Worm (Caenorhabditis elegans) whole organism, L3 larva: ENCODE data around the gene pals-24.

ENCODE experiments used
- R02D3.7 ChIP-seq: fragments of 150-350 bp; optimal IDR thresholded peaks from 2 replicates; lab custom pipeline; 2014; ENCODE audit warnings: missing biosample characterization, missing genetic modification characterization
- ZK546.5 ChIP-seq: sonication (generic microtip); optimal IDR thresholded peaks from 2 replicates; lab custom pipeline; 2017; ENCODE audit warnings: missing biosample characterization, missing genetic modification characterization
- aly-2 ChIP-seq: fragments of 150-350 bp; optimal IDR thresholded peaks from 2 replicates; lab custom pipeline; 2014; ENCODE audit warnings: missing biosample characterization, missing genetic modification characterization
- ama-1 ChIP-seq: fragments of 150-350 bp; optimal IDR thresholded peaks from 2 replicates; lab custom pipeline; 2018
- ceh-28 ChIP-seq: fragments of 150-350 bp; optimal IDR thresholded peaks from 2 replicates; lab custom pipeline; 2014; ENCODE audit warnings: missing biosample characterization, missing genetic modification reagents, missing genetic modification characterization
- ceh-82 ChIP-seq: fragments of 150-350 bp; optimal IDR thresholded peaks from 2 replicates; lab custom pipeline; 2014; ENCODE audit warnings: missing biosample characterization, missing genetic modification characterization
- ceh-9 ChIP-seq: sonication (generic microtip); optimal IDR thresholded peaks from 2 replicates; lab custom pipeline; 2018; ENCODE audit warnings: missing biosample characterization, missing genetic modification characterization
- egl-27 ChIP-seq: sonication (generic microtip); optimal IDR thresholded peaks from 4 replicates; lab custom pipeline; 2017; ENCODE audit warnings: missing biosample characterization, missing genetic modification reagents, missing genetic modification characterization
- egl-5 ChIP-seq: fragments of 150-350 bp; optimal IDR thresholded peaks from 2 replicates; lab custom pipeline; 2017; ENCODE audit warnings: missing biosample characterization, missing genetic modification reagents, missing genetic modification characterization, inconsistent platforms
- elt-1 ChIP-seq: fragments of 150-350 bp; optimal IDR thresholded peaks from 2 replicates; lab custom pipeline; 2014; ENCODE audit warnings: missing biosample characterization, missing genetic modification characterization
- elt-2 ChIP-seq: sonication (generic microtip); optimal IDR thresholded peaks from 2 replicates; lab custom pipeline; 2016; ENCODE audit warnings: missing genetic modification reagents, mild to moderate bottlenecking, missing genetic modification characterization, missing compliant biosample characterization
- elt-3 ChIP-seq, 3 experiments: fragments of 150-350 bp in 1 of 3; sonication (generic microtip) in 2 of 3; optimal IDR thresholded peaks; 2 replicates in 2 of 3; 4 replicates in 1 of 3; lab custom pipeline; 2014 to 2017; ENCODE audit warnings: missing biosample characterization in 3 of 3, missing genetic modification characterization in 3 of 3
- eor-1 ChIP-seq, 2 experiments: fragments of 150-350 bp; optimal IDR thresholded peaks; 2 replicates each; lab custom pipeline; 2014 to 2018; ENCODE audit warnings: missing biosample characterization in 2 of 2, missing genetic modification characterization in 2 of 2
- fkh-10 ChIP-seq: sonication (generic microtip); optimal IDR thresholded peaks from 2 replicates; lab custom pipeline; 2017; ENCODE audit warnings: missing biosample characterization, missing genetic modification reagents, missing genetic modification characterization
- fkh-2 ChIP-seq: fragments of 150-350 bp; optimal IDR thresholded peaks from 2 replicates; lab custom pipeline; 2014; ENCODE audit warnings: missing biosample characterization, missing genetic modification reagents, missing genetic modification characterization
- fos-1 ChIP-seq: fragments of 150-350 bp; optimal IDR thresholded peaks from 2 replicates; lab custom pipeline; 2014; ENCODE audit warnings: missing biosample characterization, missing genetic modification characterization
- hmg-11 ChIP-seq: sonication (generic microtip); optimal IDR thresholded peaks from 2 replicates; lab custom pipeline; 2016; ENCODE audit warnings: missing genetic modification characterization, missing compliant biosample characterization
- jun-1 ChIP-seq: fragments of 150-350 bp; optimal IDR thresholded peaks from 2 replicates; lab custom pipeline; 2014; ENCODE audit warnings: missing biosample characterization, missing genetic modification reagents, missing genetic modification characterization
- lin-15B ChIP-seq: fragments of 150-350 bp; optimal IDR thresholded peaks from 2 replicates; lab custom pipeline; 2014; ENCODE audit warnings: missing biosample characterization, missing genetic modification characterization
- lsy-12 ChIP-seq: sonication (generic microtip); optimal IDR thresholded peaks from 2 replicates; lab custom pipeline; 2016; ENCODE audit warnings: mild to moderate bottlenecking, missing genetic modification characterization, missing compliant biosample characterization
- mml-1 ChIP-seq: fragments of 150-350 bp; sonication (generic microtip); optimal IDR thresholded peaks from 3 replicates; lab custom pipeline; 2014; ENCODE audit warnings: missing biosample characterization, missing genetic modification characterization
- nfya-1 ChIP-seq: sonication (generic microtip); optimal IDR thresholded peaks from 2 replicates; lab custom pipeline; 2017; ENCODE audit warnings: missing genetic modification characterization, mild to moderate bottlenecking, missing compliant biosample characterization, antibody characterized with exemption, moderate library complexity; ENCODE audit not compliant: insufficient read depth
- nhr-11 ChIP-seq: fragments of 150-350 bp; optimal IDR thresholded peaks from 2 replicates; lab custom pipeline; 2014; ENCODE audit warnings: missing biosample characterization, missing genetic modification characterization
- nhr-12 ChIP-seq: fragments of 150-350 bp; optimal IDR thresholded peaks from 2 replicates; lab custom pipeline; 2014; ENCODE audit warnings: missing biosample characterization, missing genetic modification characterization
- nhr-23 ChIP-seq: fragments of 150-350 bp; optimal IDR thresholded peaks from 2 replicates; lab custom pipeline; 2014; ENCODE audit warnings: missing biosample characterization, missing genetic modification reagents, missing genetic modification characterization
- nhr-237 ChIP-seq: fragments of 150-350 bp; optimal IDR thresholded peaks from 2 replicates; lab custom pipeline; 2014; ENCODE audit warnings: missing biosample characterization, missing genetic modification characterization
- nhr-25 ChIP-seq: sonication (generic microtip); optimal IDR thresholded peaks from 2 replicates; lab custom pipeline; 2017; ENCODE audit warnings: missing biosample characterization, missing genetic modification characterization
- nhr-67 ChIP-seq: fragments of 150-350 bp; optimal IDR thresholded peaks from 2 replicates; lab custom pipeline; 2014; ENCODE audit warnings: missing biosample characterization, missing genetic modification characterization
- nhr-76 ChIP-seq: fragments of 150-350 bp; sonication (generic microtip); optimal IDR thresholded peaks from 5 replicates; lab custom pipeline; 2014; ENCODE audit warnings: missing biosample characterization, missing genetic modification characterization
- pqm-1 ChIP-seq: fragments of 150-350 bp; optimal IDR thresholded peaks from 2 replicates; lab custom pipeline; 2017; ENCODE audit warnings: missing biosample characterization, missing genetic modification characterization, inconsistent platforms
- snpc-4 ChIP-seq: fragments of 150-350 bp; optimal IDR thresholded peaks from 2 replicates; lab custom pipeline; 2014; ENCODE audit warnings: missing biosample characterization, missing genetic modification characterization
- tbx-2 ChIP-seq: sonication (generic microtip); optimal IDR thresholded peaks from 2 replicates; lab custom pipeline; 2016; ENCODE audit warnings: mild to moderate bottlenecking, missing genetic modification characterization, missing compliant biosample characterization
- unc-39 ChIP-seq: sonication (generic microtip); optimal IDR thresholded peaks from 4 replicates; lab custom pipeline; 2017; ENCODE audit warnings: missing biosample characterization, missing genetic modification characterization
- unc-62 ChIP-seq: fragments of 150-350 bp; sonication (generic microtip); optimal IDR thresholded peaks from 4 replicates; lab custom pipeline; 2014; ENCODE audit warnings: missing biosample characterization, missing genetic modification reagents, missing genetic modification characterization
- zag-1 ChIP-seq: fragments of 150-350 bp; optimal IDR thresholded peaks from 2 replicates; lab custom pipeline; 2014; ENCODE audit warnings: missing biosample characterization, missing genetic modification characterization
- ztf-11 ChIP-seq: fragments of 150-350 bp; optimal IDR thresholded peaks from 2 replicates; lab custom pipeline; 2014; ENCODE audit warnings: missing biosample characterization, missing genetic modification characterization

Gene pals-24

DNA sequence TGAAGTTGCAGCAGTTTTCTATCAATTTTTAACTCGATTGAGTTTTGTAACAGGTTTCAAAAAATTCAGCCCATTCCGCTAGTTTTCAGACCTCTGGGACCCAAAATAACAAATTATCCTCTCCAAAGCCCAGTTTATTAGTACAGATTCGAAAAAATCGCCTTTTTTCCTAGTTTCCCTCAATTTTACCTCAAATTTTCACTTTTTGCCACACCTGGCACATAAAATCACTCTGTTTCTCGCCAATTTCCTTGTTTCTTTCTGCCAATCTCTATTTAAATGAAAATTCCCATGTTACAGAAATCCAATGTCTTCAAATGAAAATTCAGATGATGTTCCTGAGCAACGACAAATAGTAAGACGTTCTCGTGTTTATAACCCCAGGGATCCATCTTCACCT is 11.9 kb downstream of the pals-24 start, which contains the start of gene pals-22:
Gene pals-22 (plus strand): TSS at position 301 of the 400 bp plus-strand sequence.
- TF ChIP-seq fkh-10 (GFP tag; lab: Kevin White, UChicago) (no peak), nhr-11 (tag; lab: Kevin White, UChicago) (no peak)
- TF ChIP-seq, all 47 proteins: peak for 0

DNA sequence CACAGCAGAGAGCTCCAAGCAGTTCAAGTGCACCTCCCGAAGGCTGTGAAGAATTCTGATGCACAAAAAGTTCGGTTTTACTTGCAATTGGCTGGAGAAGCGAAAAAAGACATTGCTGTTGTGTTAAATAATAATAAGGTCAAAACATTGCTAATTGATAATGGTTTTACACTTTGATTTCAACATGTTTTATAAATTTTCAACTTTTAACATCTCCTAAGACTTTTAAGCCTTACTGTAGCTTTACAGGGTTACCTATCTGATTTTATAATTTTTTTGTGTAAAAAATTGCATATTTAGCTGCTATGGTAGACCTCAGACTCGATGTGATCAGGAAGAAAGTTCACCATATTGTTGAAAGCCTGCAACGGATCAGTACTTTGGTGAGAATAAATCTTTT is 14.0 kb downstream of the pals-24 start, which contains the start of gene pals-25:
Gene pals-25 (plus strand): TSS at position 301 of the 400 bp plus-strand sequence.
- TF ChIP-seq ztf-11 (tag; lab: Kevin White, UChicago) (no peak), elt-2 (no peak), fkh-2 (tag; lab: Kevin White, UChicago) (no peak)

DNA sequence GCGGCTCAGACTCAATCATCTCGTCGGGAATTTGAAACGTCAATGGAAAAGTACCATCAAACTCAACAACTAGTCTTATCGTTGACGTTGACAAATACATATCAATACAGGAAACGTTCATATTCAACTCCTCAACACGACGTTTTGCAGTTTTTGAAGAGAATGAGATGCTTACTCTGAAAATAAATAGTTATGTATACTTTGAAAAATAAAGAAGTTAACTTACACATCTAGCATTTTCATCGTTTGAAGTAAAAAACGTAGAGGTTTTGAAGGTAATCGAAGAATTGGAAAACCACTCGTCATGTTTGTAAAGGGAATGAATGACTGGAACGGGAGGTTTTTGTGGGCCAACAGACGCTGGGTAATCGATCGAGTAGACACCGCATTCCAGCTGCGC is 20.7 kb downstream of the pals-24 start, which contains the start of gene fbxb-81:
Gene fbxb-81 (minus strand): TSS at position 314 of the 400 bp plus-strand sequence.
- TF ChIP-seq aly-2 (tag; lab: Kevin White, UChicago) (no peak), nfya-1 (tag; lab: Kevin White, UChicago) (no peak), fkh-2 (tag; lab: Kevin White, UChicago) (no peak), nhr-67 (no peak), fos-1 (tag; lab: Kevin White, UChicago) (no peak), mml-1 (tag; lab: Kevin White, UChicago) (no peak), eor-1 (tag; optimal IDR thresholded peaks at IDR 0.05; lab: Kevin White, UChicago) (no peak), snpc-4 (tag; lab: Kevin White, UChicago) (no peak), nhr-23 (no peak), elt-3 (tag; optimal IDR thresholded peaks at IDR 0.05; lab: Kevin White, UChicago) (no peak), R02D3.7 (tag; lab: Kevin White, UChicago) (no peak), zag-1 (no peak), ztf-11 (tag; lab: Kevin White, UChicago) (no peak), nhr-237 (no peak), hmg-11 (no peak), nhr-12 (tag; lab: Kevin White, UChicago) (no peak), tbx-2 (tag; lab: Kevin White, UChicago) (no peak), nhr-25 (no peak), elt-1 (tag; lab: Kevin White, UChicago) (no peak), elt-2 (no peak)

DNA sequence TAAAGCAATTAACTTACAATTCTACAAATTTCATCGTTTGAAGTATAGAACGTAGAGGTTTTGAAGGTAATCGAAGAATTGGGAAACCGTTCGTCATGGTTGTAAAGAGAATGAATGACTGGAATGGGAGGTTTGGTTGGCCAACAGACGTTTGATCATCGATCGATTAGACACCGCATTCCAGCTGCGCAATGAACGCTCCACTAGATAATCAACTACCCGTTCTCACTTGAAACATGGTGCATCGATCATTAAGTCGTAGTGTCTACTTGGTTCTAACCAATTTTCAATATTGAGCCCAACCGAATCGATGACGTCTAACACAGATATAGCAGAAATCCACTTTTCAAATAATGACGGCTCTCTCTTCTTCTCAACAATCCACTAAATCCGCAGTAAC is 22.9 kb downstream of the pals-24 start, which contains the start of gene fbxb-82:
Gene fbxb-82 (minus strand): TSS at position 101 of the 400 bp plus-strand sequence.
- TF ChIP-seq mml-1 (tag; lab: Kevin White, UChicago) = no peak
- TF ChIP-seq ceh-82 (tag; lab: Kevin White, UChicago) = no peak
- TF ChIP-seq R02D3.7 (tag; lab: Kevin White, UChicago) = no peak
- no peak for TF ChIP-seq nhr-237
- TF ChIP-seq unc-62 (GFP tag; lab: Kevin White, UChicago) = no peak
- no peak for TF ChIP-seq ZK546.5 (tag; lab: Kevin White, UChicago)
- no peak for TF ChIP-seq elt-3 (tag; optimal IDR thresholded peaks at IDR 0.05; lab: Kevin White, UChicago)
- TF ChIP-seq pqm-1 = no peak
- TF ChIP-seq nhr-76 (tag; lab: Kevin White, UChicago) = no peak
- no peak for TF ChIP-seq lsy-12 (tag; lab: Kevin White, UChicago)
- no peak for TF ChIP-seq jun-1 (tag; lab: Kevin White, UChicago)
- TF ChIP-seq unc-39 (tag; lab: Kevin White, UChicago) = no peak
- TF ChIP-seq egl-5 (tag; lab: Kevin White, UChicago) = no peak
- no peak for TF ChIP-seq ama-1
- no peak for TF ChIP-seq ceh-28 (tag; lab: Kevin White, UChicago)
- no peak for TF ChIP-seq egl-27
- TF ChIP-seq fkh-10 (GFP tag; lab: Kevin White, UChicago) = no peak
- TF ChIP-seq ceh-9 (tag; lab: Kevin White, UChicago) = no peak
- no peak for TF ChIP-seq lin-15B (tag; lab: Kevin White, UChicago)
- no peak for TF ChIP-seq nhr-25

DNA sequence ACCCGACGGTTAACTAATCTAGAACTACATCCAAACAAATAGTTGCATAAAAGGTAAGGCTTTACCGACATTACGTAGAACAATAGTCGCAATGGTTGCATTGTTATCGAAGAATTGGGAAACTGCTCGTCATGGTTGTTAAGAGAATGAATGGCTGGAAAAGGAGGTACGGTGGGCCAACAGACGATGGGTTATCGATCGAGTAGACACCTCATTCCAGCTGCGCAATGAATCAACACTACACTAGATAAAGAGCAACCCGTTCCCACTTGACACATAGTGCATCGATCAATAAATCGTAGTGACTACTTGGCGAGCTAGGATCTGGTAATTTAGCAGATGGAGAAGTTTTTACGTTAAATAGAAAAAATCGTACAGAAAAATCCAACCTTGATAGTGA is 24.8 kb downstream of the pals-24 start, which contains the start of the genes T17A3.12 and fbxb-83:
Gene T17A3.12 (minus strand): TSS at position 101 of the 400 bp plus-strand sequence.
Gene fbxb-83 (minus strand): TSS at position 134 of the 400 bp plus-strand sequence.
- TF ChIP-seq unc-62 (GFP tag; lab: Kevin White, UChicago) = no peak
- TF ChIP-seq unc-39 (tag; lab: Kevin White, UChicago) = no peak
- no peak for TF ChIP-seq ceh-28 (tag; lab: Kevin White, UChicago)
- no peak for TF ChIP-seq lsy-12 (tag; lab: Kevin White, UChicago)
- TF ChIP-seq mml-1 (tag; lab: Kevin White, UChicago) = no peak
- no peak for TF ChIP-seq ceh-9 (tag; lab: Kevin White, UChicago)
- no peak for TF ChIP-seq ztf-11 (tag; lab: Kevin White, UChicago)
- TF ChIP-seq, all 47 proteins: peak for 0
